Worm (Caenorhabditis elegans): ENCODE results near the gene W09D10.5.

DNA sequence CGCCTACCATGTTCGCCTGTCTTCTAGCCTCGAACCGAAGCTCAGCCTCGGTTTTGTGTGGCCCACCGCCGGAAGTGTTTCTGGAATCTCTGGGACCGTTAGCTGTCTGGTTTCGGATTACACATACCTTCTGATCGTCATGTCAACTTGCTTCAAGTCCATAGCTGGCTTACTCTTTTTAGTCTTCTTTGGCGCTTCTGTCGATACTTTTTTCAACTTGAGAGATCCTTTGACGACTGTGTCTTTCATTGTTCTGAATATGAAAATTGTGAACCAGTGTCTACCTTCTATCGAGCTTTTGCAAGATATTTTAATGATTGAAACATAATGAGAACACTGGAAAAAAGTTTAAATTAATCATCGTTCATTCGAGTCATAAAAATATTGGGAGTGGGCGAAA, 29.2 kb upstream of the W09D10.5 start, which contains the start of gene K01G5.8:
- no peak for TF ChIP-seq aly-2 (tag; optimal IDR thresholded peaks at IDR 0.05)
- no peak for TF ChIP-seq nhr-11 (tag; optimal IDR thresholded peaks at IDR 0.05)

All from whole organism, L2 larva.